Fruit fly (Drosophila melanogaster) whole organism, embryonic: ENCODE results near the gene Zw.

Experiments used
- Bteb2 ChIP-seq: fragments of 200-800 bp; sonication (Bioruptor generic); optimal IDR thresholded peaks from 2 replicates; lab custom pipeline; 2016; ENCODE audit warnings: missing biosample characterization, missing genetic modification characterization
- CG10565 ChIP-seq: fragments of 200-800 bp; sonication (Bioruptor generic); optimal IDR thresholded peaks from 3 replicates; lab custom pipeline; 2016; ENCODE audit warnings: missing biosample characterization, mild to moderate bottlenecking, missing genetic modification characterization
- CG10959 ChIP-seq: fragments of 200-800 bp; sonication (Bioruptor generic); IDR thresholded peaks from 2 replicates; pipeline ENCODE4 v1.3.6; 2022; ENCODE audit warnings: missing biosample characterization, missing genetic modification characterization
- CG11504 ChIP-seq: fragments of 200-800 bp; sonication (Bioruptor generic); optimal IDR thresholded peaks from 3 replicates; lab custom pipeline; 2019; ENCODE audit warnings: missing biosample characterization, mild to moderate bottlenecking, missing genetic modification characterization, moderate library complexity
- CG13287 ChIP-seq: fragments of 200-800 bp; sonication (Bioruptor generic); IDR thresholded peaks from 2 replicates; pipeline ENCODE4 v1.3.6; 2022; ENCODE audit warnings: missing biosample characterization, missing genetic modification characterization; ENCODE audit not compliant: partially characterized antibody
- CG14014 ChIP-seq: fragments of 200-800 bp; sonication (Bioruptor generic); IDR thresholded peaks from 2 replicates; pipeline ENCODE4 v1.3.6; 2022; ENCODE audit warnings: missing biosample characterization, missing genetic modification characterization
- CG14965 ChIP-seq: fragments of 200-800 bp; sonication (Bioruptor generic); optimal IDR thresholded peaks from 2 replicates; lab custom pipeline; 2016; ENCODE audit warnings: missing biosample characterization, missing genetic modification characterization, borderline replicate concordance
- CG16815 ChIP-seq: fragments of 200-800 bp; sonication (Bioruptor generic); optimal IDR thresholded peaks from 3 replicates; lab custom pipeline; 2017; ENCODE audit warnings: missing biosample characterization, mild to moderate bottlenecking, missing genetic modification characterization
- CG18619 ChIP-seq: fragments of 200-800 bp; sonication (Bioruptor generic); optimal IDR thresholded peaks from 3 replicates; lab custom pipeline; 2017; ENCODE audit warnings: missing biosample characterization, mild to moderate bottlenecking, missing genetic modification characterization
- CG2129 ChIP-seq: fragments of 200-800 bp; sonication (Bioruptor generic); IDR thresholded peaks from 2 replicates; pipeline ENCODE4 v1.3.6; 2022; ENCODE audit warnings: missing biosample characterization, missing genetic modification characterization; ENCODE audit not compliant: partially characterized antibody
- CG3726 ChIP-seq: fragments of 200-800 bp; sonication (Bioruptor generic); IDR thresholded peaks from 3 replicates; pipeline ENCODE4, ENCODE4 v1.3.6; 2022; ENCODE audit warnings: missing biosample characterization, missing genetic modification characterization
- CG3838 ChIP-seq: fragments of 200-800 bp; sonication (Bioruptor generic); optimal IDR thresholded peaks from 3 replicates; lab custom pipeline; 2016; ENCODE audit warnings: missing biosample characterization, missing genetic modification characterization
- CG4282 ChIP-seq: fragments of 200-800 bp; sonication (Bioruptor generic); optimal IDR thresholded peaks from 2 replicates; lab custom pipeline; 2016; ENCODE audit warnings: missing biosample characterization, missing genetic modification characterization
- CG43689 ChIP-seq: fragments of 200-800 bp; sonication (Bioruptor generic); IDR thresholded peaks from 2 replicates; pipeline ENCODE4 v1.3.6; 2022; ENCODE audit warnings: missing biosample characterization, missing genetic modification characterization
- CG4617 ChIP-seq: fragments of 200-800 bp; sonication (Bioruptor generic); optimal IDR thresholded peaks from 3 replicates; lab custom pipeline; 2016; ENCODE audit warnings: missing biosample characterization, missing genetic modification characterization, borderline replicate concordance
- CG4730 ChIP-seq: fragments of 200-800 bp; sonication (Bioruptor generic); IDR thresholded peaks from 2 replicates; pipeline ENCODE4 v1.3.6; 2022; ENCODE audit warnings: missing biosample characterization, missing genetic modification characterization
- CG6813 ChIP-seq: fragments of 200-800 bp; sonication (Bioruptor generic); optimal IDR thresholded peaks from 2 replicates; lab custom pipeline; 2017; ENCODE audit warnings: missing biosample characterization, missing genetic modification characterization, mild to moderate bottlenecking, moderate library complexity, missing genetic modification reagents
- CG7357 ChIP-seq: fragments of 200-800 bp; sonication (Bioruptor generic); IDR thresholded peaks from 3 replicates; pipeline ENCODE4 v1.3.6; 2022; ENCODE audit warnings: missing biosample characterization, missing genetic modification characterization
- CG7987 ChIP-seq: fragments of 200-800 bp; sonication (Bioruptor generic); optimal IDR thresholded peaks from 2 replicates; lab custom pipeline; 2018; ENCODE audit warnings: missing biosample characterization, mild to moderate bottlenecking, missing genetic modification characterization, moderate library complexity
- CkIIα-i1 ChIP-seq: fragments of 200-800 bp; sonication (Bioruptor generic); IDR thresholded peaks from 2 replicates; pipeline ENCODE4 v1.3.6; 2022; ENCODE audit warnings: missing biosample characterization, missing genetic modification characterization
- Ets65A ChIP-seq: fragments of 200-800 bp; sonication (Bioruptor generic); peaks from one replicate; lab custom pipeline; 2016; ENCODE audit warnings: missing biosample characterization, missing genetic modification characterization
- HLH3B ChIP-seq: fragments of 200-800 bp; sonication (Bioruptor generic); IDR thresholded peaks from 2 replicates; pipeline ENCODE4 v1.3.6; 2022; ENCODE audit warnings: missing biosample characterization, missing genetic modification characterization
- HLHmδ ChIP-seq: fragments of 200-800 bp; sonication (Bioruptor generic); optimal IDR thresholded peaks from 2 replicates; lab custom pipeline; 2018; ENCODE audit warnings: missing biosample characterization, mild to moderate bottlenecking, missing genetic modification characterization, moderate library complexity
- Mes4 ChIP-seq: fragments of 200-800 bp; sonication (Bioruptor generic); optimal IDR thresholded peaks from 2 replicates; lab custom pipeline; 2016; ENCODE audit warnings: missing biosample characterization, missing genetic modification characterization
- Ravus ChIP-seq: fragments of 200-800 bp; sonication (Bioruptor generic); IDR thresholded peaks from 2 replicates; pipeline ENCODE4 v1.3.6; 2022; ENCODE audit warnings: missing biosample characterization, missing genetic modification characterization
- Scr ChIP-seq: fragments of 200-800 bp; sonication (Bioruptor generic); IDR thresholded peaks from 2 replicates; pipeline ENCODE4 v1.3.6; 2022; ENCODE audit warnings: missing biosample characterization, missing genetic modification characterization; ENCODE audit not compliant: partially characterized antibody
- Stat92E ChIP-seq, 3 experiments: fragments of >200 bp in 2 of 3; fragments of 200-800 bp in 1 of 3; sonication (Bioruptor generic) in 1 of 3; optimal IDR thresholded peaks; 2 replicates each; lab custom pipeline; 2017 to 2019; ENCODE audit warnings: missing biosample characterization in 3 of 3, missing genetic modification characterization in 3 of 3, mild to moderate bottlenecking in 1 of 3, moderate library complexity in 1 of 3
- Taf1 ChIP-seq: fragments of 200-800 bp; sonication (Bioruptor generic); IDR thresholded peaks from 2 replicates; pipeline ENCODE4 v1.3.6; 2022; ENCODE audit warnings: missing biosample characterization, missing genetic modification characterization
- Usf ChIP-seq: fragments of 200-800 bp; sonication (Bioruptor generic); optimal IDR thresholded peaks from 2 replicates; lab custom pipeline; 2017; ENCODE audit warnings: missing genotype, missing biosample characterization, missing genetic modification characterization
- chm ChIP-seq: fragments of 200-800 bp; sonication (Bioruptor generic); IDR thresholded peaks from 2 replicates; pipeline ENCODE4 v1.3.6; 2022; ENCODE audit warnings: missing biosample characterization, missing genetic modification characterization
- dati ChIP-seq: fragments of 200-800 bp; sonication (Bioruptor generic); IDR thresholded peaks from 2 replicates; pipeline ENCODE4 v1.3.6; 2022; ENCODE audit warnings: missing biosample characterization, missing genetic modification characterization
- ftz-f1 ChIP-seq: fragments of 200-800 bp; sonication (Bioruptor generic); optimal IDR thresholded peaks from 2 replicates; lab custom pipeline; 2016; ENCODE audit warnings: missing biosample characterization, missing genetic modification characterization
- gce ChIP-seq: fragments of 200-800 bp; sonication (Bioruptor generic); IDR thresholded peaks from 3 replicates; pipeline ENCODE4 v1.3.6; 2022; ENCODE audit warnings: missing biosample characterization, missing genetic modification characterization
- gem ChIP-seq: fragments of 200-800 bp; sonication (Bioruptor generic); optimal IDR thresholded peaks from 2 replicates; lab custom pipeline; 2019; ENCODE audit warnings: missing biosample characterization, mild to moderate bottlenecking, missing genetic modification characterization, moderate library complexity
- h ChIP-seq: fragments of >200 bp; optimal IDR thresholded peaks from 2 replicates; lab custom pipeline; 2017
- jumu ChIP-seq: fragments of 200-800 bp; sonication (Bioruptor generic); optimal IDR thresholded peaks from 3 replicates; lab custom pipeline; 2016; ENCODE audit warnings: missing biosample characterization, missing genetic modification characterization
- lov ChIP-seq, 2 experiments: fragments of 200-800 bp in 1 of 2; fragments of >200 bp in 1 of 2; sonication (Bioruptor generic) in 1 of 2; IDR thresholded peaks in 1 of 2; optimal IDR thresholded peaks in 1 of 2; 2 replicates in 1 of 2; 3 replicates in 1 of 2; pipeline versions ENCODE4 v1.3.6 to Lab custom; 2017 to 2022; ENCODE audit warnings: missing biosample characterization in 1 of 2, missing genetic modification characterization in 1 of 2
- mirr ChIP-seq: fragments of 200-800 bp; sonication (Bioruptor generic); optimal IDR thresholded peaks from 3 replicates; lab custom pipeline; 2018; ENCODE audit warnings: missing biosample characterization, mild to moderate bottlenecking, missing genetic modification characterization
- pho ChIP-seq: fragments of 200-800 bp; sonication (Bioruptor generic); optimal IDR thresholded peaks from 2 replicates; lab custom pipeline; 2016; ENCODE audit warnings: missing biosample characterization, missing genetic modification characterization
- pros ChIP-seq: fragments of 200-800 bp; sonication (Bioruptor generic); optimal IDR thresholded peaks from 3 replicates; lab custom pipeline; 2019; ENCODE audit warnings: missing biosample characterization, mild to moderate bottlenecking, missing genetic modification characterization, moderate library complexity
- psq ChIP-seq: fragments of 200-800 bp; sonication (Bioruptor generic); optimal IDR thresholded peaks from 2 replicates; lab custom pipeline; 2017; ENCODE audit warnings: missing biosample characterization, missing genetic modification characterization
- ranshi ChIP-seq: fragments of 200-800 bp; sonication (Bioruptor generic); IDR thresholded peaks from 2 replicates; pipeline ENCODE4 v1.3.6; 2022; ENCODE audit warnings: missing biosample characterization, missing genetic modification characterization
- rib ChIP-seq: fragments of 200-800 bp; sonication (Bioruptor generic); IDR thresholded peaks from 2 replicates; pipeline ENCODE4 v1.3.6; 2022; ENCODE audit warnings: missing biosample characterization, missing genetic modification characterization
- salm ChIP-seq: fragments of 200-800 bp; sonication (Bioruptor generic); optimal IDR thresholded peaks from 2 replicates; lab custom pipeline; 2018; ENCODE audit warnings: missing biosample characterization, mild to moderate bottlenecking, missing genetic modification characterization
- sd ChIP-seq: fragments of 200-800 bp; sonication (Bioruptor generic); optimal IDR thresholded peaks from 3 replicates; lab custom pipeline; 2018; ENCODE audit warnings: missing biosample characterization, mild to moderate bottlenecking, missing genetic modification characterization, moderate library complexity
- ssp ChIP-seq: fragments of 200-800 bp; sonication (Bioruptor generic); IDR thresholded peaks from 2 replicates; pipeline ENCODE4 v1.3.6; 2022; ENCODE audit warnings: missing biosample characterization, missing genetic modification characterization
- stwl ChIP-seq: fragments of 200-800 bp; sonication (Bioruptor generic); optimal IDR thresholded peaks from 3 replicates; lab custom pipeline; 2018; ENCODE audit warnings: missing biosample characterization, mild to moderate bottlenecking, missing genetic modification characterization, moderate library complexity
- sug ChIP-seq: fragments of 200-800 bp; optimal IDR thresholded peaks from 2 replicates; lab custom pipeline; 2019; ENCODE audit warnings: missing biosample characterization, mild to moderate bottlenecking, missing genetic modification characterization, moderate library complexity
- toy ChIP-seq: fragments of 200-800 bp; sonication (Bioruptor generic); IDR thresholded peaks from 2 replicates; pipeline ENCODE4 v1.3.6; 2022; ENCODE audit warnings: missing biosample characterization, missing genetic modification characterization
- trh ChIP-seq: fragments of 200-800 bp; sonication (Bioruptor generic); optimal IDR thresholded peaks from 2 replicates; lab custom pipeline; 2016; ENCODE audit warnings: missing biosample characterization, missing genetic modification characterization
- unpg ChIP-seq: fragments of 200-800 bp; sonication (Bioruptor generic); optimal IDR thresholded peaks from 3 replicates; lab custom pipeline; 2018; ENCODE audit warnings: missing biosample characterization, mild to moderate bottlenecking, missing genetic modification characterization, moderate library complexity
- zfh2 ChIP-seq: fragments of 200-800 bp; sonication (Bioruptor generic); optimal IDR thresholded peaks from 2 replicates; lab custom pipeline; 2016; ENCODE audit warnings: missing biosample characterization, missing genetic modification characterization

Gene Zw

DNA sequence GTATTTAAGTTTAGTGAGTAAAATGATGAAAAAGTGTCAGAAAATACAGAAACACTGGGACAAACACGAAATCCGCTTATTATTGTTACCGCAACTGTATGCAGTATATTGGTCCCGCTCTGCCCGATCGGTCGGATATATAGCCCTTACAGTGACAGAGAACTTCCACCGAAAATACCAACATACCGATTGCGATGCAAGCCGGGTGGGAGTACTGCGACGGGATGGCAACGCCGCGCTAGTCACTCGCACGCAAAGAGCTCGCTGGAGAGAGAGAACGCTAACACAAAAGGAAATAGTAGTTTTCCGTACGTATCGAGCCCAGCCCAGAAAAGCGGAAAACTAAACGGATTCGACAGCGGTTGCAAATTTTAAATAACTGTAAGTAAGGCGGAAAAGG is 29.8 kb downstream of the Zw start, which contains the start of gene Cdc42 (continued):
- TF ChIP-seq Bteb2 (no peak), Usf (GFP tag; lab: Kevin White, UChicago) (no peak), mirr (GFP tag; lab: Kevin White, UChicago) (no peak), psq (no peak), CkIIα-i1 (GFP tag; lab: Robert Waterston, UW) (no peak), h (no peak), salm (tag; lab: Kevin White, UChicago) (no peak), stwl (tag; lab: Kevin White, UChicago) (peak; percentile 32), pros (GFP tag; lab: Kevin White, UChicago) (no peak), CG14965 (GFP tag; lab: Kevin White, UChicago) (no peak), CG11504 (tag; lab: Kevin White, UChicago) (no peak), dati (GFP tag; lab: Robert Waterston, UW) (no peak), CG13287 (GFP tag; lab: Robert Waterston, UW) (peak; percentile 24; the same call in 1 of the 2 replicates), CG7357 (GFP tag; lab: Robert Waterston, UW) (no peak), zfh2 (peak; percentile 6), gem (no peak), CG2129 (GFP tag; lab: Robert Waterston, UW) (no peak), CG3838 (no peak), CG6813 (no peak), CG43689 (GFP tag; lab: Robert Waterston, UW) (no peak), HLH3B (GFP tag; lab: Robert Waterston, UW) (no peak), sug (tag; lab: Kevin White, UChicago) (no peak), trh (GFP tag; lab: Kevin White, UChicago) (no peak), ssp (GFP tag; lab: Robert Waterston, UW) (no peak), rib (GFP tag; lab: Robert Waterston, UW) (no peak), jumu (GFP tag; lab: Kevin White, UChicago) (no peak), HLHmδ (GFP tag; lab: Kevin White, UChicago) (peak; percentile 17), CG10959 (GFP tag; lab: Robert Waterston, UW) (no peak), sd (tag; lab: Kevin White, UChicago) (peak; percentile 2), unpg (GFP tag; lab: Kevin White, UChicago) (no peak), CG4282 (GFP tag; lab: Kevin White, UChicago) (no peak), CG10565 (GFP tag; lab: Kevin White, UChicago) (no peak), CG4617 (GFP tag; lab: Kevin White, UChicago) (peak; percentile 51), Ravus (GFP tag; lab: Robert Waterston, UW) (no peak), chm (GFP tag; lab: Robert Waterston, UW) (no peak), Mes4 (GFP tag; lab: Kevin White, UChicago) (no peak), pho (GFP tag; lab: Kevin White, UChicago) (no peak), ftz-f1 (GFP tag; lab: Kevin White, UChicago) (no peak), CG3726 (no peak), toy (no peak), CG4730 (GFP tag; lab: Robert Waterston, UW) (no peak), gce (GFP tag; lab: Robert Waterston, UW) (no peak), CG7987 (GFP tag; lab: Kevin White, UChicago) (no peak), Stat92E (GFP tag; optimal IDR thresholded peaks at IDR 0.05; lab: Kevin White, UChicago) (no peak), Scr (GFP tag; lab: Robert Waterston, UW) (0 out of 2 replicates have a peak, but pooled peaks have one; percentile 13), ranshi (GFP tag; lab: Robert Waterston, UW) (no peak), CG16815 (GFP tag; lab: Kevin White, UChicago) (no peak), CG18619 (GFP tag; lab: Kevin White, UChicago) (no peak), Ets65A (GFP tag; lab: Kevin White, UChicago) (no peak), Taf1 (GFP tag; lab: Robert Waterston, UW) (no peak), lov (optimal IDR thresholded peaks at IDR 0.05; lab: Kevin White, UChicago) (no peak), lov (GFP tag; IDR thresholded peaks at IDR 0.05; lab: Robert Waterston, UW) (no peak), CG14014 (GFP tag; lab: Robert Waterston, UW) (no peak)
